Fruit fly (Drosophila melanogaster): ENCODE measurements around the gene CG33689.

CG33689 gene

DNA sequence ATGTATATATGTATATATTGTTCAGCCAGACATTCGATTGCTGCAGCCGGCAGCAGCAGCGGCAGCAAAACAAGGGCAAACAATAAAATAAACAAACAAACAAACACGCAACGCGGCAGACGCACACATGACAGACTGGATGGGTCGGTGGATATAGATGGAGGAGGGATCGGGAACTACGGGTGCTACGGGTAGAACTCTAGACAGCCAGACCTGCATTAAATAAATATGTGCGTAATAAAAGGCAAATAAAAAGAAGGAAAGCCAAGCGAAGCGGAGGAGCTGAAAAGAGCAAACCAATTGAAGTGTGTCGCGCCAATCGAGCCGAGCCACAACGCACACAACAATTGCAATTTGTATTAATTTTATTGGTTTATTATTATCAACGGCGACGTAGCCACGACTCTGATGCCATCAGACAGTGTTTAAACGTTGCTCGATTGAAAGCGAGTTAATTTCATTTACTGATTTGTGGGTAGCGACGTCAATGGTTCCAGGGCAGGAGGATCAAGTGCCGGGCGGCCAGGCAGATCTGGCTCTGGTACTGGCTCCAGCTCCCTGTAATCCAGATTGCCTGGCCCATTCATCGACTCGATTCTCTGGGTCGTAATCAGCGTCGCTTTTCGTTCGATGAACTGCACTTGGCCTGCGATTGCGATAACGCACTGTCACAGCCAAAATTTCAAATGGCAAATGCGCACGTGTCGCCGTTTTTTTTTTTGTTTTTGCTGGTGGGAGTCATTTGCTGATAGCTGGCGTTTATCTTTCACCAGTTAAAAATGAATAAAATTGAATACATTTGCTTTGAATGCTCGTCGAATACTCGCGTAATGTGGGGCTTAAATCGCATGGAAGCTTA lies 5.9 kb upstream of the CG33689 start (continued):
- TF ChIP-seq MTF-1 (GFP tag; optimal IDR thresholded peaks at IDR 0.05; ENCODE audit: borderline replicate concordance) (peak; percentile 59), CG7745 (tag; optimal IDR thresholded peaks at IDR 0.05) (no peak), dan (GFP tag; IDR thresholded peaks at IDR 0.05) (no peak), ap (GFP tag; IDR thresholded peaks at IDR 0.05) (no peak), CG32767 (GFP tag; IDR thresholded peaks at IDR 0.05) (no peak), Sry-β (GFP tag; optimal IDR thresholded peaks at IDR 0.05) (peak; percentile 36), CG2129 (GFP tag; IDR thresholded peaks at IDR 0.05; ENCODE audit: partially characterized antibody) (no peak), inv (GFP tag; IDR thresholded peaks at IDR 0.05; ENCODE audit: partially characterized antibody) (no peak), sim (GFP tag; IDR thresholded peaks at IDR 0.05) (no peak), CG2889 (GFP tag; IDR thresholded peaks at IDR 0.05) (no peak), CG6765 (GFP tag; optimal IDR thresholded peaks at IDR 0.05) (no peak), CG11560 (tag; IDR thresholded peaks at IDR 0.05) (no peak), CG9797 (GFP tag; optimal IDR thresholded peaks at IDR 0.05) (no peak), hb (GFP tag; IDR thresholded peaks at IDR 0.05; ENCODE audit: partially characterized antibody) (no peak), aop (GFP tag; IDR thresholded peaks at IDR 0.05) (no peak), bbx (GFP tag; IDR thresholded peaks at IDR 0.05; ENCODE audit: partially characterized antibody) (no peak), D19A (tag; optimal IDR thresholded peaks at IDR 0.05) (peak; percentile 17), Asciz (GFP tag; optimal IDR thresholded peaks at IDR 0.05) (peak; percentile 48), CG4282 (GFP tag; optimal IDR thresholded peaks at IDR 0.05) (no peak), CG15696 (tag; optimal IDR thresholded peaks at IDR 0.05) (no peak), chm (GFP tag; IDR thresholded peaks at IDR 0.05) (no peak), ase (GFP tag; IDR thresholded peaks at IDR 0.05) (no peak), ro (GFP tag; IDR thresholded peaks at IDR 0.05) (no peak), tio (GFP tag; optimal IDR thresholded peaks at IDR 0.05) (no peak), fd102C (GFP tag; optimal IDR thresholded peaks at IDR 0.05) (peak; percentile 40), Meics (GFP tag; optimal IDR thresholded peaks at IDR 0.05) (no peak), CG12769 (tag; optimal IDR thresholded peaks at IDR 0.05) (no peak), CG14050 (GFP tag; IDR thresholded peaks at IDR 0.05) (no peak), CG12659 (GFP tag; optimal IDR thresholded peaks at IDR 0.05) (no peak), sob (GFP tag; IDR thresholded peaks at IDR 0.05) (no peak), gro (GFP tag; optimal IDR thresholded peaks at IDR 0.05) (no peak), TFAM (GFP tag; optimal IDR thresholded peaks at IDR 0.05) (no peak), CG3847 (GFP tag; IDR thresholded peaks at IDR 0.05) (no peak), shn (GFP tag; optimal IDR thresholded peaks at IDR 0.05) (no peak), Usf (GFP tag; optimal IDR thresholded peaks at IDR 0.05) (no peak), repo (GFP tag; optimal IDR thresholded peaks at IDR 0.05) (no peak), Dref (GFP tag; IDR thresholded peaks at IDR 0.05) (no peak), E2f2 (GFP tag; IDR thresholded peaks at IDR 0.05) (no peak), CG7271 (tag; optimal IDR thresholded peaks at IDR 0.05) (no peak), CG33557 (GFP tag; optimal IDR thresholded peaks at IDR 0.05) (peak; percentile 66), H15 (GFP tag; IDR thresholded peaks at IDR 0.05) (no peak), Fer2 (tag; optimal IDR thresholded peaks at IDR 0.05) (no peak), D19B (GFP tag; optimal IDR thresholded peaks at IDR 0.05) (no peak), Lpt (GFP tag; optimal IDR thresholded peaks at IDR 0.05) (no peak), Doc3 (GFP tag; IDR thresholded peaks at IDR 0.05; ENCODE audit: partially characterized antibody) (no peak), CG16815 (GFP tag; optimal IDR thresholded peaks at IDR 0.05) (no peak), CrebB (tag; optimal IDR thresholded peaks at IDR 0.05) (peak; percentile 14), Hey (tag; optimal IDR thresholded peaks at IDR 0.05) (no peak), CG10543 (GFP tag; optimal IDR thresholded peaks at IDR 0.05) (no peak), eyg (GFP tag; optimal IDR thresholded peaks at IDR 0.05) (no peak)
